Worm (Caenorhabditis elegans): ENCODE results near the gene T25G12.6.

T25G12.6 gene

ce11 chrX:17195080-17195479 lies 34.9 kb downstream of the T25G12.6 start, which contains the start of gene B0302.5:
Gene B0302.5, minus strand, starts transcription at chrX:17195137.
- TF ChIP-seq crh-2 (tag; optimal IDR thresholded peaks at IDR 0.05) (peak; percentile 12), nhr-10 (tag; optimal IDR thresholded peaks at IDR 0.05) (no peak), skn-1 (tag; optimal IDR thresholded peaks at IDR 0.05) (peak; percentile 73), fos-1 (tag; optimal IDR thresholded peaks at IDR 0.05) (peak; percentile 82)

ce11 chrX:17185696-17186430 lies 44.1 kb downstream of the T25G12.6 start, which contains the start of gene sid-3:
Gene sid-3, plus strand, starts transcription at chrX:17186380.
- no peak for TF ChIP-seq nhr-10 (tag; optimal IDR thresholded peaks at IDR 0.05)
- TF ChIP-seq fos-1 (tag; optimal IDR thresholded peaks at IDR 0.05) = peak; percentile 64

ce11 chrX:17184363-17184762 lies 45.6 kb downstream of the T25G12.6 start:
- TF ChIP-seq nhr-10 (tag; optimal IDR thresholded peaks at IDR 0.05) = no peak
- peak; percentile 65 for TF ChIP-seq zag-1 (tag; optimal IDR thresholded peaks at IDR 0.05)
- no peak for TF ChIP-seq ama-1 (optimal IDR thresholded peaks at IDR 0.05)
- TF ChIP-seq ZK546.5 (tag; optimal IDR thresholded peaks at IDR 0.05) = no peak
- no peak for TF ChIP-seq R02D3.7 (tag; optimal IDR thresholded peaks at IDR 0.05)
- peak; percentile 34 for TF ChIP-seq lin-11 (tag; optimal IDR thresholded peaks at IDR 0.05)
- no peak for TF ChIP-seq nhr-11 (tag; optimal IDR thresholded peaks at IDR 0.05)
- TF ChIP-seq fos-1 (tag; optimal IDR thresholded peaks at IDR 0.05) = peak; percentile 69
- TF ChIP-seq unc-62 (GFP tag; optimal IDR thresholded peaks at IDR 0.05) = no peak
- TF ChIP-seq C34F6.9 (tag; optimal IDR thresholded peaks at IDR 0.05) = peak; percentile 80
- no peak for TF ChIP-seq lin-39 (tag; optimal IDR thresholded peaks at IDR 0.05)
- TF ChIP-seq ztf-4 (tag; optimal IDR thresholded peaks at IDR 0.05) = no peak
- TF ChIP-seq snpc-4 (tag; optimal IDR thresholded peaks at IDR 0.05) = peak; percentile 44
- TF ChIP-seq egl-27 (tag; optimal IDR thresholded peaks at IDR 0.05) = peak; percentile 59
- no peak for TF ChIP-seq nhr-77 (tag; optimal IDR thresholded peaks at IDR 0.05)
- no peak for TF ChIP-seq elt-3 (tag; optimal IDR thresholded peaks at IDR 0.05)
- TF ChIP-seq lin-13 (GFP tag; optimal IDR thresholded peaks at IDR 0.05) = peak; percentile 53
- peak; percentile 37 for TF ChIP-seq nhr-21 (tag; optimal IDR thresholded peaks at IDR 0.05)
- TF ChIP-seq dmd-4 (tag; optimal IDR thresholded peaks at IDR 0.05) = no peak
- no peak for TF ChIP-seq nhr-6 (tag; optimal IDR thresholded peaks at IDR 0.05)
- TF ChIP-seq ztf-1 (GFP tag; conservative IDR thresholded peaks at IDR 0.05) = no peak
- TF ChIP-seq lsy-2 (tag; optimal IDR thresholded peaks at IDR 0.05) = peak; percentile 40 to 57
- TF ChIP-seq nhr-237 (tag; optimal IDR thresholded peaks at IDR 0.05) = no peak
- TF ChIP-seq ceh-82 (tag; optimal IDR thresholded peaks at IDR 0.05) = peak; percentile 28
- peak; percentile 31 for TF ChIP-seq gmeb-1 (tag; optimal IDR thresholded peaks at IDR 0.05)
- TF ChIP-seq sem-4 (tag; optimal IDR thresholded peaks at IDR 0.05) = peak; percentile 35
- TF ChIP-seq crh-2 (tag; optimal IDR thresholded peaks at IDR 0.05) = peak; percentile 79
- TF ChIP-seq blmp-1 (tag; optimal IDR thresholded peaks at IDR 0.05; ENCODE audit: insufficient read depth) = peak; percentile 79
- no peak for TF ChIP-seq sma-3 (GFP tag; optimal IDR thresholded peaks at IDR 0.05)
- TF ChIP-seq nhr-23 (tag; optimal IDR thresholded peaks at IDR 0.05) = no peak
- peak; percentile 90 for TF ChIP-seq nhr-129 (tag; optimal IDR thresholded peaks at IDR 0.05)
- no peak for TF ChIP-seq Y55F3AM.14 (GFP tag; optimal IDR thresholded peaks at IDR 0.05)
- no peak for TF ChIP-seq ztf-11 (tag; optimal IDR thresholded peaks at IDR 0.05)
- TF ChIP-seq aly-2 (tag; optimal IDR thresholded peaks at IDR 0.05) = no peak
- no peak for TF ChIP-seq mab-5 (tag; optimal IDR thresholded peaks at IDR 0.05)
- no peak for TF ChIP-seq skn-1 (tag; optimal IDR thresholded peaks at IDR 0.05)
- TF ChIP-seq ceh-16 (tag; optimal IDR thresholded peaks at IDR 0.05) = no peak
- peak; percentile 66 for TF ChIP-seq nhr-25 (tag; optimal IDR thresholded peaks at IDR 0.05)
- TF ChIP-seq alr-1 (tag; optimal IDR thresholded peaks at IDR 0.05) = no peak
- TF ChIP-seq nhr-12 (tag; optimal IDR thresholded peaks at IDR 0.05) = no peak
- peak; percentile 89 for TF ChIP-seq F13H6.1 (tag; optimal IDR thresholded peaks at IDR 0.05)
- TF ChIP-seq mdl-1 (tag; optimal IDR thresholded peaks at IDR 0.05) = peak; percentile 91 to 94
- no peak for TF ChIP-seq peb-1 (tag; optimal IDR thresholded peaks at IDR 0.05)
- peak; percentile 73 for TF ChIP-seq sma-9 (GFP tag; optimal IDR thresholded peaks at IDR 0.05)
- TF ChIP-seq sma-9 (tag; optimal IDR thresholded peaks at IDR 0.05) = no peak
- TF ChIP-seq unc-55 (GFP tag; optimal IDR thresholded peaks at IDR 0.05) = peak; percentile 74
- no peak for TF ChIP-seq unc-39 (tag; optimal IDR thresholded peaks at IDR 0.05)
- no peak for TF ChIP-seq elt-1 (tag; optimal IDR thresholded peaks at IDR 0.05)
- no peak for TF ChIP-seq mbf-1 (tag; optimal IDR thresholded peaks at IDR 0.05)

Measured in whole organism, L2 larva.